Fruit fly (Drosophila melanogaster) ovary, adult (tissue): ENCODE data around the gene Drsl3.

Experiments used
- CG17801 ChIP-seq: fragments of 200-800 bp; optimal IDR thresholded peaks from 2 replicates; lab custom pipeline; 2019; ENCODE audit warnings: missing biosample characterization, mild to moderate bottlenecking, missing genetic modification characterization, moderate library complexity; ENCODE audit not compliant: partially characterized antibody

Drsl3 gene

dm6 chr3L:3314696-3315095 lies at the start of gene Drsl3:
Gene Drsl3, plus strand, starts transcription at chr3L:3314996.
- no peak for TF ChIP-seq CG17801 (GFP tag; lab: Kevin White, UChicago)

dm6 chr3L:3266306-3266705 lies 48.5 kb upstream of the Drsl3 start:
- no peak for TF ChIP-seq CG17801 (GFP tag; lab: Kevin White, UChicago)

dm6 chr3L:3268161-3268560 lies 46.6 kb upstream of the Drsl3 start, which contains the start of gene CG34265:
Gene CG34265, plus strand, starts transcription at chr3L:3268461.
- TF ChIP-seq CG17801 (GFP tag; lab: Kevin White, UChicago), result no peak

- TF ChIP-seq CG17801 (GFP tag; lab: Kevin White, UChicago), result no peak
Observed at dm6 chr3L:3270736-3271135, 44.1 kb upstream of the Drsl3 start, which contains the start of gene CG14960. Gene CG14960, plus strand, starts transcription at chr3L:3271036.

- TF ChIP-seq CG17801 (GFP tag; lab: Kevin White, UChicago), result no peak
Observed at dm6 chr3L:3274463-3275177, 40.2 kb upstream of the Drsl3 start.

dm6 chr3L:3276930-3277329 lies 37.9 kb upstream of the Drsl3 start:
- no peak for TF ChIP-seq CG17801 (GFP tag; lab: Kevin White, UChicago)

dm6 chr3L:3279930-3280329 lies 34.9 kb upstream of the Drsl3 start, which contains the start of gene CG12017:
Gene CG12017, plus strand, starts transcription at chr3L:3280239.
- TF ChIP-seq CG17801 (GFP tag; lab: Kevin White, UChicago), result no peak

dm6 chr3L:3283264-3283663 lies 31.5 kb upstream of the Drsl3 start:
- no peak for TF ChIP-seq CG17801 (GFP tag; lab: Kevin White, UChicago)

- no peak for TF ChIP-seq CG17801 (GFP tag; lab: Kevin White, UChicago)
Observed at dm6 chr3L:3284900-3285299, 29.9 kb upstream of the Drsl3 start.

- no peak for TF ChIP-seq CG17801 (GFP tag; lab: Kevin White, UChicago)
Observed at dm6 chr3L:3288414-3288813, 26.4 kb upstream of the Drsl3 start.

- no peak for TF ChIP-seq CG17801 (GFP tag; lab: Kevin White, UChicago)
Observed at dm6 chr3L:3291159-3291558, 23.6 kb upstream of the Drsl3 start, which contains the start of gene CG12009. Gene CG12009, plus strand, starts transcription at chr3L:3291459.

dm6 chr3L:3300345-3300744 lies 14.5 kb upstream of the Drsl3 start:
- no peak for TF ChIP-seq CG17801 (GFP tag; lab: Kevin White, UChicago)

- TF ChIP-seq CG17801 (GFP tag; lab: Kevin White, UChicago), result peak; percentile 9
Observed at dm6 chr3L:3301171-3301738, 13.5 kb upstream of the Drsl3 start.

dm6 chr3L:3303087-3303526 lies 11.7 kb upstream of the Drsl3 start, which contains the start of gene CG14968:
Gene CG14968, minus strand, starts transcription at chr3L:3303112.
- peak; percentile 72 for TF ChIP-seq CG17801 (GFP tag; lab: Kevin White, UChicago)

dm6 chr3L:3303534-3304459 lies 11.0 kb upstream of the Drsl3 start, which contains the start of gene ZnT63C:
Gene ZnT63C, plus strand, starts transcription at chr3L:3303708.
- TF ChIP-seq CG17801 (GFP tag; lab: Kevin White, UChicago), result peak; percentile 18
